Worm (Caenorhabditis elegans) whole organism, L3 larva: ENCODE measurements around the gene decr-1.3.
A peak's percentile ranks its signal among the peaks of the same experiment; 100 is the strongest.

Experiments
- ZK546.5 ChIP-seq: sonication (generic microtip); optimal IDR thresholded peaks from 2 replicates; lab custom pipeline; 2017; ENCODE audit warnings: missing biosample characterization, missing genetic modification characterization
- aly-2 ChIP-seq: fragments of 150-350 bp; optimal IDR thresholded peaks from 2 replicates; lab custom pipeline; 2014; ENCODE audit warnings: missing biosample characterization, missing genetic modification characterization
- ama-1 ChIP-seq: fragments of 150-350 bp; optimal IDR thresholded peaks from 2 replicates; lab custom pipeline; 2018
- ceh-16 ChIP-seq: sonication (generic microtip); optimal IDR thresholded peaks from 2 replicates; lab custom pipeline; 2017; ENCODE audit warnings: missing biosample characterization, missing genetic modification characterization
- ceh-28 ChIP-seq: fragments of 150-350 bp; optimal IDR thresholded peaks from 2 replicates; lab custom pipeline; 2014; ENCODE audit warnings: missing biosample characterization, missing genetic modification reagents, missing genetic modification characterization
- ceh-82 ChIP-seq: fragments of 150-350 bp; optimal IDR thresholded peaks from 2 replicates; lab custom pipeline; 2014; ENCODE audit warnings: missing biosample characterization, missing genetic modification characterization
- ceh-9 ChIP-seq: sonication (generic microtip); optimal IDR thresholded peaks from 2 replicates; lab custom pipeline; 2018; ENCODE audit warnings: missing biosample characterization, missing genetic modification characterization
- daf-12 ChIP-seq: fragments of 150-350 bp; optimal IDR thresholded peaks from 2 replicates; lab custom pipeline; 2014; ENCODE audit warnings: missing biosample characterization, missing genetic modification reagents, missing genetic modification characterization
- egl-27 ChIP-seq: sonication (generic microtip); optimal IDR thresholded peaks from 4 replicates; lab custom pipeline; 2017; ENCODE audit warnings: missing biosample characterization, missing genetic modification reagents, missing genetic modification characterization
- egl-5 ChIP-seq: fragments of 150-350 bp; optimal IDR thresholded peaks from 2 replicates; lab custom pipeline; 2017; ENCODE audit warnings: missing biosample characterization, missing genetic modification reagents, missing genetic modification characterization, inconsistent platforms
- elt-1 ChIP-seq: fragments of 150-350 bp; optimal IDR thresholded peaks from 2 replicates; lab custom pipeline; 2014; ENCODE audit warnings: missing biosample characterization, missing genetic modification characterization
- elt-2 ChIP-seq: sonication (generic microtip); optimal IDR thresholded peaks from 2 replicates; lab custom pipeline; 2016; ENCODE audit warnings: missing genetic modification reagents, mild to moderate bottlenecking, missing genetic modification characterization, missing compliant biosample characterization
- elt-3 ChIP-seq, 3 experiments: fragments of 150-350 bp in 1 of 3; sonication (generic microtip) in 2 of 3; optimal IDR thresholded peaks; 2 replicates in 2 of 3; 4 replicates in 1 of 3; lab custom pipeline; 2014 to 2017; ENCODE audit warnings: missing biosample characterization in 3 of 3, missing genetic modification characterization in 3 of 3
- eor-1 ChIP-seq, 2 experiments: fragments of 150-350 bp; optimal IDR thresholded peaks; 2 replicates each; lab custom pipeline; 2014 to 2018; ENCODE audit warnings: missing biosample characterization in 2 of 2, missing genetic modification characterization in 2 of 2
- fkh-10 ChIP-seq: sonication (generic microtip); optimal IDR thresholded peaks from 2 replicates; lab custom pipeline; 2017; ENCODE audit warnings: missing biosample characterization, missing genetic modification reagents, missing genetic modification characterization
- fkh-2 ChIP-seq: fragments of 150-350 bp; optimal IDR thresholded peaks from 2 replicates; lab custom pipeline; 2014; ENCODE audit warnings: missing biosample characterization, missing genetic modification reagents, missing genetic modification characterization
- fos-1 ChIP-seq: fragments of 150-350 bp; optimal IDR thresholded peaks from 2 replicates; lab custom pipeline; 2014; ENCODE audit warnings: missing biosample characterization, missing genetic modification characterization
- hmg-11 ChIP-seq: sonication (generic microtip); optimal IDR thresholded peaks from 2 replicates; lab custom pipeline; 2016; ENCODE audit warnings: missing genetic modification characterization, missing compliant biosample characterization
- jun-1 ChIP-seq: fragments of 150-350 bp; optimal IDR thresholded peaks from 2 replicates; lab custom pipeline; 2014; ENCODE audit warnings: missing biosample characterization, missing genetic modification reagents, missing genetic modification characterization
- lin-15B ChIP-seq: fragments of 150-350 bp; optimal IDR thresholded peaks from 2 replicates; lab custom pipeline; 2014; ENCODE audit warnings: missing biosample characterization, missing genetic modification characterization
- lin-39 ChIP-seq: fragments of 150-350 bp; optimal IDR thresholded peaks from 2 replicates; lab custom pipeline; 2018; ENCODE audit warnings: missing biosample characterization, missing genetic modification reagents, missing genetic modification characterization
- lsy-12 ChIP-seq: sonication (generic microtip); optimal IDR thresholded peaks from 2 replicates; lab custom pipeline; 2016; ENCODE audit warnings: mild to moderate bottlenecking, missing genetic modification characterization, missing compliant biosample characterization
- mdl-1 ChIP-seq: fragments of 150-350 bp; optimal IDR thresholded peaks from 2 replicates; lab custom pipeline; 2014; ENCODE audit warnings: missing biosample characterization, missing genetic modification characterization
- nfya-1 ChIP-seq: sonication (generic microtip); optimal IDR thresholded peaks from 2 replicates; lab custom pipeline; 2017; ENCODE audit warnings: missing genetic modification characterization, mild to moderate bottlenecking, missing compliant biosample characterization, antibody characterized with exemption, moderate library complexity; ENCODE audit not compliant: insufficient read depth
- nhr-11 ChIP-seq: fragments of 150-350 bp; optimal IDR thresholded peaks from 2 replicates; lab custom pipeline; 2014; ENCODE audit warnings: missing biosample characterization, missing genetic modification characterization
- nhr-12 ChIP-seq: fragments of 150-350 bp; optimal IDR thresholded peaks from 2 replicates; lab custom pipeline; 2014; ENCODE audit warnings: missing biosample characterization, missing genetic modification characterization
- nhr-23 ChIP-seq: fragments of 150-350 bp; optimal IDR thresholded peaks from 2 replicates; lab custom pipeline; 2014; ENCODE audit warnings: missing biosample characterization, missing genetic modification reagents, missing genetic modification characterization
- nhr-237 ChIP-seq: fragments of 150-350 bp; optimal IDR thresholded peaks from 2 replicates; lab custom pipeline; 2014; ENCODE audit warnings: missing biosample characterization, missing genetic modification characterization
- nhr-25 ChIP-seq: sonication (generic microtip); optimal IDR thresholded peaks from 2 replicates; lab custom pipeline; 2017; ENCODE audit warnings: missing biosample characterization, missing genetic modification characterization
- nhr-28 ChIP-seq: fragments of 150-350 bp; optimal IDR thresholded peaks from 2 replicates; lab custom pipeline; 2014; ENCODE audit warnings: missing biosample characterization, missing genetic modification characterization
- nhr-43 ChIP-seq: sonication (generic microtip); optimal IDR thresholded peaks from 2 replicates; lab custom pipeline; 2016; ENCODE audit warnings: mild to moderate bottlenecking, missing genetic modification characterization, missing compliant biosample characterization; ENCODE audit not compliant: poor library complexity, severe bottlenecking
- nhr-67 ChIP-seq: fragments of 150-350 bp; optimal IDR thresholded peaks from 2 replicates; lab custom pipeline; 2014; ENCODE audit warnings: missing biosample characterization, missing genetic modification characterization
- nhr-76 ChIP-seq: fragments of 150-350 bp; sonication (generic microtip); optimal IDR thresholded peaks from 5 replicates; lab custom pipeline; 2014; ENCODE audit warnings: missing biosample characterization, missing genetic modification characterization
- nhr-77 ChIP-seq: fragments of 150-350 bp; optimal IDR thresholded peaks from 2 replicates; lab custom pipeline; 2014; ENCODE audit warnings: missing biosample characterization, missing genetic modification characterization
- pha-4 ChIP-seq: fragments of 150-350 bp; optimal IDR thresholded peaks from 2 replicates; lab custom pipeline; 2014; ENCODE audit warnings: missing biosample characterization, missing genetic modification reagents, missing genetic modification characterization
- pqm-1 ChIP-seq: fragments of 150-350 bp; optimal IDR thresholded peaks from 2 replicates; lab custom pipeline; 2017; ENCODE audit warnings: missing biosample characterization, missing genetic modification characterization, inconsistent platforms
- skn-1 ChIP-seq: fragments of 150-350 bp; optimal IDR thresholded peaks from 2 replicates; lab custom pipeline; 2014; ENCODE audit warnings: missing biosample characterization, missing genetic modification characterization
- snpc-4 ChIP-seq: fragments of 150-350 bp; optimal IDR thresholded peaks from 2 replicates; lab custom pipeline; 2014; ENCODE audit warnings: missing biosample characterization, missing genetic modification characterization
- tbx-2 ChIP-seq: sonication (generic microtip); optimal IDR thresholded peaks from 2 replicates; lab custom pipeline; 2016; ENCODE audit warnings: mild to moderate bottlenecking, missing genetic modification characterization, missing compliant biosample characterization
- unc-39 ChIP-seq: sonication (generic microtip); optimal IDR thresholded peaks from 4 replicates; lab custom pipeline; 2017; ENCODE audit warnings: missing biosample characterization, missing genetic modification characterization
- zag-1 ChIP-seq: fragments of 150-350 bp; optimal IDR thresholded peaks from 2 replicates; lab custom pipeline; 2014; ENCODE audit warnings: missing biosample characterization, missing genetic modification characterization
- ztf-4 ChIP-seq: fragments of 150-350 bp; optimal IDR thresholded peaks from 2 replicates; lab custom pipeline; 2014; ENCODE audit warnings: missing biosample characterization, missing genetic modification characterization

Gene decr-1.3

ce11 chrII:8138015-8138546 is 35.3 kb downstream of the decr-1.3 start, which contains the start of gene cdc-48.2:
cdc-48.2 (plus strand) TSS chrII:8138496.
- TF ChIP-seq lin-15B (tag; lab: Kevin White, UChicago): peak; percentile 34
- TF ChIP-seq pha-4 (tag; lab: Kevin White, UChicago): peak; percentile 2
- TF ChIP-seq elt-2 (tag; lab: Kevin White, UChicago): no peak
- TF ChIP-seq nfya-1: peak; percentile 27
- peak; percentile 90 for TF ChIP-seq skn-1 (tag; lab: Kevin White, UChicago)
- no peak for TF ChIP-seq pqm-1
- TF ChIP-seq nhr-43 (tag; lab: Kevin White, UChicago): no peak

- TF ChIP-seq fos-1 (no peak), lin-15B (tag; lab: Kevin White, UChicago) (peak; percentile 31), ceh-82 (tag; lab: Kevin White, UChicago) (no peak), nhr-25 (peak; percentile 16), pha-4 (tag; lab: Kevin White, UChicago) (peak; percentile 53), nhr-43 (tag; lab: Kevin White, UChicago) (no peak), snpc-4 (peak; percentile 14), egl-5 (tag; lab: Kevin White, UChicago) (no peak), nhr-77 (no peak), egl-27 (tag; lab: Kevin White, UChicago) (no peak), nfya-1 (peak; percentile 26)
- TF ChIP-seq, all 47 proteins: peak for 5
Observed at ce11 chrII:8137379-8137778, 36.0 kb downstream of the decr-1.3 start.

ce11 chrII:8136818-8137217 is 36.5 kb downstream of the decr-1.3 start, which contains the start of gene ctns-1:
ctns-1 (minus strand) TSS chrII:8136918.
- TF ChIP-seq nhr-43 (tag; lab: Kevin White, UChicago) (no peak), pha-4 (tag; lab: Kevin White, UChicago) (peak; percentile 30)

DNA sequence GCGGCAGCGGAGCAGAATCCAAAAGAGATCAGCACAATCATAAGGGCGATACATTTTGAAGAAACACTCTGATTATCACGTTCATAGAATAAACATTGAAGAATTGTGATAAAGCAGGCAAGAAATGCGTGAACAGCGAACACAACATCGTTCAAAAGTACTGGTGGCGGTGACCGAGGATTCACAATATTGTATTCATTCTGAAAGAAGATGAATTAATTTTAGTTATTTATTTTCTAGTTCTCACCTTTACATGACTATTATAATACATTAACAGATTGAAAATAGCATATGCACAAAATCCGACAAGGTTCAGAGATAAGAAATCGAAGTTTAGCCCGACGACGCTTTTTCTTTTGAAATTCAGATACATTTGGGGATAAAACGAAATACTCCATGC is 37.4 kb downstream of the decr-1.3 start:
- TF ChIP-seq egl-27 (tag; lab: Kevin White, UChicago) (no peak), nhr-28 (tag; lab: Kevin White, UChicago) (no peak), elt-3 (tag; optimal IDR thresholded peaks at IDR 0.05; lab: Kevin White, UChicago) (no peak), hmg-11 (no peak), ama-1 (lab: Kevin White, UChicago) (no peak), egl-5 (tag; lab: Kevin White, UChicago) (no peak), nhr-12 (tag; lab: Kevin White, UChicago) (no peak)
- TF ChIP-seq, all 47 proteins: peak for 0

DNA sequence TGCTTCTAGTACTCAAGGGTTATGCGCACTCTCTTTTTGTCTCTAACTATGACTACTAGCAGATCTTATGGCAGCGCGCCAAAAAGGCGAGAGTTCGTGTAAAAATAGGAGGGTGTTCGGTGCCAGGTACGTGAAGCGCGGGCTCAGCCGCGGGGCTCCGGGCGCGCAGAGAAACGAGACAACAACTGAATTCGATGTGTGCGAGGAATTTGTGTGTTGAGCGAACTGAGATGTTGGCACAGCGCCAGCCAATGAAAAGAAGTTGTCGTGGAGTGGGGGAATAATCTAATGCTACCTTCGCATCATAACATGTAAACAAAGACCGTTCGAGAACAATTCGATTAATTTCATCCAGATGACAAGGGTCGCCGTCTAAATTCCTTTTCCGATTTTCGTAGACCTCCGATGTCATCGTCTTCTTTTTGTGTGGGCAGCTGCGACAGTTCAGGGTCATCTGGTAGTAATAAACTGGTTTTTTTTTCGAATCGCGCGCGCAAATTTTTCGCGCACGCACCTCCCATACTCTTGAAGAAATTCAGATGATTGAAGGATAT is 41.9 kb downstream of the decr-1.3 start:
- TF ChIP-seq nhr-67: no peak
- TF ChIP-seq daf-12 (tag; lab: Kevin White, UChicago): no peak
- peak; percentile 60 for TF ChIP-seq egl-5 (tag; lab: Kevin White, UChicago)
- TF ChIP-seq nhr-43 (tag; lab: Kevin White, UChicago): peak; percentile 24
- TF ChIP-seq unc-39 (tag; lab: Kevin White, UChicago): no peak
- TF ChIP-seq ztf-4 (tag; lab: Kevin White, UChicago): no peak
- peak; percentile 47 for TF ChIP-seq fkh-10 (GFP tag; lab: Kevin White, UChicago)
- TF ChIP-seq nhr-76 (tag; lab: Kevin White, UChicago): no peak
- TF ChIP-seq ZK546.5: no peak
- TF ChIP-seq lin-39 (tag; lab: Kevin White, UChicago): peak; percentile 93
- peak; percentile 62 for TF ChIP-seq pha-4 (tag; lab: Kevin White, UChicago)
- peak; percentile 88 for TF ChIP-seq nfya-1
- peak; percentile 55 for TF ChIP-seq ceh-28 (tag; lab: Kevin White, UChicago)
- no peak for TF ChIP-seq ceh-9
- peak; percentile 45 for TF ChIP-seq nhr-23 (tag; lab: Kevin White, UChicago)
- TF ChIP-seq ama-1 (lab: Kevin White, UChicago): peak; percentile 23
- TF ChIP-seq nhr-28 (tag; lab: Kevin White, UChicago): no peak
- TF ChIP-seq lin-15B (tag; lab: Kevin White, UChicago): peak; percentile 8
- no peak for TF ChIP-seq fkh-2 (tag; lab: Kevin White, UChicago)
- TF ChIP-seq egl-27 (tag; lab: Kevin White, UChicago): no peak
- TF ChIP-seq hmg-11: peak; percentile 79
- peak; percentile 5 for TF ChIP-seq jun-1
- peak; percentile 19 for TF ChIP-seq nhr-11 (tag; lab: Kevin White, UChicago)
- TF ChIP-seq ceh-16 (tag; lab: Kevin White, UChicago): no peak
- TF ChIP-seq nhr-77: no peak
- TF ChIP-seq nhr-237 (tag; lab: Kevin White, UChicago): no peak
- TF ChIP-seq tbx-2 (tag; lab: Kevin White, UChicago): peak; percentile 53
- TF ChIP-seq zag-1 (tag; lab: Kevin White, UChicago): no peak
- no peak for TF ChIP-seq eor-1 (tag; optimal IDR thresholded peaks at IDR 0.05; lab: Kevin White, UChicago)
- TF ChIP-seq elt-1: no peak
- TF ChIP-seq mdl-1 (tag; lab: Kevin White, UChicago): no peak
- TF ChIP-seq pqm-1: no peak
- TF ChIP-seq snpc-4: peak; percentile 21
- TF ChIP-seq aly-2 (tag; lab: Kevin White, UChicago): no peak
- peak; percentile 38 for TF ChIP-seq lsy-12 (tag; lab: Kevin White, UChicago)
